Fruit fly (Drosophila melanogaster) whole organism, embryonic: ENCODE data around the gene Notum.

ENCODE experiments used
- ATbp ChIP-seq: fragments of 200-800 bp; sonication (Bioruptor generic); optimal IDR thresholded peaks from 2 replicates; lab custom pipeline; 2017; ENCODE audit warnings: missing biosample characterization, mild to moderate bottlenecking, missing genetic modification characterization, missing genetic modification reagents
- CG10543 ChIP-seq: fragments of 200-800 bp; sonication (Bioruptor generic); optimal IDR thresholded peaks from 3 replicates; lab custom pipeline; 2017; ENCODE audit warnings: missing biosample characterization, mild to moderate bottlenecking, missing genetic modification characterization, moderate library complexity
- CG12391 ChIP-seq: fragments of 200-800 bp; sonication (Bioruptor generic); optimal IDR thresholded peaks from 3 replicates; lab custom pipeline; 2018; ENCODE audit warnings: missing biosample characterization, mild to moderate bottlenecking, missing genetic modification characterization, moderate library complexity
- CG14050 ChIP-seq: fragments of 200-800 bp; sonication (Bioruptor generic); IDR thresholded peaks from 3 replicates; pipeline ENCODE4 v1.3.6; 2022; ENCODE audit warnings: missing biosample characterization, missing genetic modification characterization
- CG15269 ChIP-seq: fragments of 200-800 bp; sonication (Bioruptor generic); optimal IDR thresholded peaks from 2 replicates; lab custom pipeline; 2018; ENCODE audit warnings: missing biosample characterization, mild to moderate bottlenecking, missing genetic modification characterization, moderate library complexity
- CG17361 ChIP-seq: fragments of 200-800 bp; sonication (Bioruptor generic); IDR thresholded peaks from 3 replicates; pipeline ENCODE4 v1.3.6; 2022; ENCODE audit warnings: missing biosample characterization, missing genetic modification characterization
- CG1792 ChIP-seq: fragments of 200-800 bp; sonication (Bioruptor generic); optimal IDR thresholded peaks from 2 replicates; lab custom pipeline; 2016; ENCODE audit warnings: missing biosample characterization, missing genetic modification characterization
- CG2712 ChIP-seq: fragments of 200-800 bp; optimal IDR thresholded peaks from 3 replicates; lab custom pipeline; 2019; ENCODE audit warnings: missing biosample characterization, mild to moderate bottlenecking, missing genetic modification characterization, moderate library complexity
- CG2875 ChIP-seq: fragments of 200-800 bp; sonication (Bioruptor generic); optimal IDR thresholded peaks from 2 replicates; lab custom pipeline; 2017; ENCODE audit warnings: missing biosample characterization, mild to moderate bottlenecking, missing genetic modification characterization, missing genetic modification reagents
- CG30403 ChIP-seq: fragments of 200-800 bp; sonication (Bioruptor generic); optimal IDR thresholded peaks from 3 replicates; lab custom pipeline; 2016; ENCODE audit warnings: missing biosample characterization, missing genetic modification characterization
- CG30431 ChIP-seq: fragments of 200-800 bp; sonication (Bioruptor generic); optimal IDR thresholded peaks from 2 replicates; lab custom pipeline; 2017; ENCODE audit warnings: missing biosample characterization, missing genetic modification characterization
- CG3065 ChIP-seq: fragments of 200-800 bp; sonication (Bioruptor generic); optimal IDR thresholded peaks from 2 replicates; lab custom pipeline; 2016; ENCODE audit warnings: missing biosample characterization, missing genetic modification characterization
- CG3281 ChIP-seq: fragments of 200-800 bp; sonication (Bioruptor generic); optimal IDR thresholded peaks from 3 replicates; lab custom pipeline; 2017; ENCODE audit warnings: missing biosample characterization, mild to moderate bottlenecking, missing genetic modification characterization
- CG3838 ChIP-seq: fragments of 200-800 bp; sonication (Bioruptor generic); optimal IDR thresholded peaks from 3 replicates; lab custom pipeline; 2016; ENCODE audit warnings: missing biosample characterization, missing genetic modification characterization
- CG3995 ChIP-seq: fragments of 200-800 bp; sonication (Bioruptor generic); optimal IDR thresholded peaks from 3 replicates; lab custom pipeline; 2016; ENCODE audit warnings: missing biosample characterization, missing genetic modification characterization
- CG42726 ChIP-seq: fragments of 200-800 bp; sonication (Bioruptor generic); IDR thresholded peaks from 2 replicates; pipeline ENCODE4 v1.3.6; 2022; ENCODE audit warnings: missing biosample characterization, missing genetic modification characterization; ENCODE audit not compliant: partially characterized antibody
- CG4404 ChIP-seq: fragments of 200-800 bp; sonication (Bioruptor generic); IDR thresholded peaks from 2 replicates; pipeline ENCODE4 v1.3.6; 2022; ENCODE audit warnings: missing biosample characterization, missing genetic modification characterization
- CG6765 ChIP-seq: fragments of 200-800 bp; sonication (Bioruptor generic); optimal IDR thresholded peaks from 3 replicates; lab custom pipeline; 2017; ENCODE audit warnings: missing biosample characterization, mild to moderate bottlenecking, missing genetic modification characterization
- CG7839 ChIP-seq: fragments of 200-800 bp; sonication (Bioruptor generic); optimal IDR thresholded peaks from 3 replicates; lab custom pipeline; 2018; ENCODE audit warnings: missing biosample characterization, mild to moderate bottlenecking, missing genetic modification characterization, moderate library complexity
- CG8290 ChIP-seq, 3 experiments: fragments of 200-800 bp; sonication (Bioruptor generic); optimal IDR thresholded peaks; 2 replicates each; lab custom pipeline; 2016 to 2019; ENCODE audit warnings: missing biosample characterization in 3 of 3, missing genetic modification characterization in 3 of 3, mild to moderate bottlenecking in 2 of 3, moderate library complexity in 1 of 3
- CG9437 ChIP-seq: fragments of 200-800 bp; sonication (Bioruptor generic); optimal IDR thresholded peaks from 2 replicates; lab custom pipeline; 2018; ENCODE audit warnings: missing biosample characterization, mild to moderate bottlenecking, missing genetic modification characterization
- CG9932 ChIP-seq: fragments of 200-800 bp; sonication (Bioruptor generic); IDR thresholded peaks from 2 replicates; pipeline ENCODE4 v1.3.6; 2022; ENCODE audit warnings: missing biosample characterization, missing genetic modification characterization
- CrebB ChIP-seq: fragments of 200-800 bp; sonication (Bioruptor generic); optimal IDR thresholded peaks from 3 replicates; lab custom pipeline; 2018; ENCODE audit warnings: missing biosample characterization, mild to moderate bottlenecking, missing genetic modification characterization
- D ChIP-seq, 2 experiments: fragments of 200-800 bp in 1 of 2; fragments of >200 bp in 1 of 2; sonication (Bioruptor generic) in 1 of 2; optimal IDR thresholded peaks; 2 replicates in 1 of 2; 3 replicates in 1 of 2; lab custom pipeline; 2017; ENCODE audit warnings: mild to moderate bottlenecking in 1 of 2, missing biosample characterization in 1 of 2, missing genetic modification characterization in 1 of 2, missing genetic modification reagents in 1 of 2
- D19A ChIP-seq: fragments of 200-800 bp; optimal IDR thresholded peaks from 3 replicates; lab custom pipeline; 2019; ENCODE audit warnings: missing biosample characterization, mild to moderate bottlenecking, missing genetic modification characterization, moderate library complexity
- GATAe ChIP-seq: fragments of 200-800 bp; sonication (Bioruptor generic); conservative IDR thresholded peaks from 2 replicates; pipeline ENCODE4 v1.3.6; 2022; ENCODE audit warnings: missing biosample characterization, missing genetic modification characterization
- H15 ChIP-seq: fragments of 200-800 bp; sonication (Bioruptor generic); IDR thresholded peaks from 3 replicates; pipeline ENCODE4 v1.3.6; 2022; ENCODE audit warnings: missing biosample characterization, missing genetic modification characterization
- Hand ChIP-seq: fragments of 200-800 bp; sonication (Bioruptor generic); optimal IDR thresholded peaks from 2 replicates; lab custom pipeline; 2017; ENCODE audit warnings: mild to moderate bottlenecking, missing biosample characterization, missing genetic modification reagents, missing genetic modification characterization
- Hr51 ChIP-seq, 2 experiments: fragments of 200-800 bp; sonication (Bioruptor generic); optimal IDR thresholded peaks; 2 replicates in 1 of 2; 3 replicates in 1 of 2; lab custom pipeline; 2016 to 2018; ENCODE audit warnings: missing biosample characterization in 2 of 2, missing genetic modification characterization in 2 of 2, mild to moderate bottlenecking in 1 of 2, moderate library complexity in 1 of 2
- Nf-YB ChIP-seq: fragments of 200-800 bp; sonication (Bioruptor generic); optimal IDR thresholded peaks from 3 replicates; lab custom pipeline; 2019; ENCODE audit warnings: missing biosample characterization, mild to moderate bottlenecking, missing genetic modification characterization, moderate library complexity
- Opbp ChIP-seq: fragments of 200-800 bp; sonication (Bioruptor generic); IDR thresholded peaks from 3 replicates; pipeline ENCODE4 v1.3.6; 2022; ENCODE audit warnings: missing biosample characterization, missing genetic modification characterization; ENCODE audit not compliant: partially characterized antibody
- Rfx ChIP-seq: fragments of 200-800 bp; sonication (Bioruptor generic); IDR thresholded peaks from 2 replicates; pipeline ENCODE4 v1.3.6; 2022; ENCODE audit warnings: missing biosample characterization, missing genetic modification characterization
- disco-r ChIP-seq: fragments of 200-800 bp; sonication (Bioruptor generic); optimal IDR thresholded peaks from 2 replicates; lab custom pipeline; 2016; ENCODE audit warnings: missing biosample characterization, missing genetic modification characterization
- gro ChIP-seq: fragments of 200-800 bp; sonication (Bioruptor generic); optimal IDR thresholded peaks from 2 replicates; lab custom pipeline; 2016; ENCODE audit warnings: missing biosample characterization, missing genetic modification characterization
- gsb-n ChIP-seq: fragments of 200-800 bp; sonication (Bioruptor generic); optimal IDR thresholded peaks from 3 replicates; lab custom pipeline; 2018; ENCODE audit warnings: missing biosample characterization, mild to moderate bottlenecking, missing genetic modification characterization
- hkb ChIP-seq, 2 experiments: fragments of 200-800 bp in 1 of 2; fragments of >200 bp in 1 of 2; sonication (Bioruptor generic) in 1 of 2; IDR thresholded peaks in 1 of 2; optimal IDR thresholded peaks in 1 of 2; 2 replicates each; pipeline versions ENCODE4 v1.3.6 to Lab custom; 2017 to 2022; ENCODE audit warnings: missing biosample characterization in 1 of 2, missing genetic modification characterization in 1 of 2
- kni ChIP-seq: fragments of 200-800 bp; sonication (Bioruptor generic); optimal IDR thresholded peaks from 3 replicates; lab custom pipeline; 2017; ENCODE audit warnings: mild to moderate bottlenecking, missing biosample characterization, missing genetic modification reagents, missing genetic modification characterization
- lmd ChIP-seq: fragments of 200-800 bp; sonication (Bioruptor generic); IDR thresholded peaks from 2 replicates; pipeline ENCODE4 v1.3.6; 2022; ENCODE audit warnings: missing biosample characterization, missing genetic modification characterization
- nmo ChIP-seq: fragments of 200-800 bp; sonication (Bioruptor generic); optimal IDR thresholded peaks from 2 replicates; lab custom pipeline; 2018; ENCODE audit warnings: missing biosample characterization, mild to moderate bottlenecking, missing genetic modification characterization, moderate library complexity
- p53 ChIP-seq: fragments of 200-800 bp; sonication (Bioruptor generic); optimal IDR thresholded peaks from 2 replicates; lab custom pipeline; 2016; ENCODE audit warnings: missing biosample characterization, missing genetic modification characterization
- rib ChIP-seq: fragments of 200-800 bp; sonication (Bioruptor generic); IDR thresholded peaks from 2 replicates; pipeline ENCODE4 v1.3.6; 2022; ENCODE audit warnings: missing biosample characterization, missing genetic modification characterization
- sc ChIP-seq, 3 experiments: fragments of >200 bp in 2 of 3; fragments of 200-800 bp in 1 of 3; sonication (Bioruptor generic) in 1 of 3; optimal IDR thresholded peaks; 2 replicates in 2 of 3; 3 replicates in 1 of 3; lab custom pipeline; 2017; ENCODE audit warnings: mild to moderate bottlenecking in 1 of 3, missing biosample characterization in 1 of 3, missing genetic modification characterization in 1 of 3, missing genetic modification reagents in 1 of 3
- scrt ChIP-seq: fragments of 200-800 bp; sonication (Bioruptor generic); optimal IDR thresholded peaks from 2 replicates; lab custom pipeline; 2018; ENCODE audit warnings: missing biosample characterization, mild to moderate bottlenecking, missing genetic modification characterization, moderate library complexity
- z ChIP-seq: fragments of 200-800 bp; sonication (Bioruptor generic); IDR thresholded peaks from 3 replicates; pipeline ENCODE4 v1.3.6; 2022; ENCODE audit warnings: missing biosample characterization, missing genetic modification characterization
- zfh1 ChIP-seq: fragments of 200-800 bp; sonication (Bioruptor generic); IDR thresholded peaks from 3 replicates; pipeline ENCODE4 v1.3.6; 2022; ENCODE audit warnings: missing biosample characterization, missing genetic modification characterization

Notum gene

dm6 chr3L:16042640-16043039 is 19.4 kb downstream of the Notum start (continued):
- TF ChIP-seq CG9932 (no peak), CG42726 (no peak), Hr51 (GFP tag; optimal IDR thresholded peaks at IDR 0.05; lab: Kevin White, UChicago) (no peak), CG30403 (GFP tag; lab: Kevin White, UChicago) (no peak), disco-r (GFP tag; lab: Kevin White, UChicago) (no peak), nmo (GFP tag; lab: Kevin White, UChicago) (no peak), CG6765 (no peak), CG3838 (no peak), scrt (GFP tag; lab: Kevin White, UChicago) (no peak), sc (optimal IDR thresholded peaks at IDR 0.05; lab: Kevin White, UChicago) (no peak), sc (GFP tag; optimal IDR thresholded peaks at IDR 0.05; lab: Kevin White, UChicago) (no peak), Opbp (GFP tag; lab: Robert Waterston, UW) (0 out of 3 replicates have a peak, but pooled peaks have one; percentile 26), D (optimal IDR thresholded peaks at IDR 0.05; lab: Kevin White, UChicago) (no peak), D (GFP tag; optimal IDR thresholded peaks at IDR 0.05; lab: Kevin White, UChicago) (no peak), zfh1 (GFP tag; lab: Robert Waterston, UW) (no peak), CG8290 (GFP tag; optimal IDR thresholded peaks at IDR 0.05; lab: Kevin White, UChicago) (no peak), CG8290 (tag; optimal IDR thresholded peaks at IDR 0.05; lab: Kevin White, UChicago) (peak in 1 of 2 experiments; percentile 5), rib (GFP tag; lab: Robert Waterston, UW) (no peak), z (GFP tag; lab: Robert Waterston, UW) (peak; percentile 60; the same call in 1 of the 3 replicates), Nf-YB (GFP tag; lab: Kevin White, UChicago) (no peak), gro (GFP tag; lab: Kevin White, UChicago) (no peak), CG14050 (no peak), kni (peak; percentile 4), CG1792 (no peak)
- TF ChIP-seq, all 482 proteins: peak for 11

dm6 chr3L:16043045-16043781 is 19.9 kb downstream of the Notum start:
- TF ChIP-seq CG4404 (GFP tag; lab: Robert Waterston, UW) (peak; percentile 39; the same call in 1 of the 2 replicates), CG9437 (GFP tag; lab: Kevin White, UChicago) (peak; percentile 9), CG3065 (peak; percentile 27), CrebB (tag; lab: Kevin White, UChicago) (no peak), hkb (optimal IDR thresholded peaks at IDR 0.05; lab: Kevin White, UChicago) (no peak), hkb (GFP tag; IDR thresholded peaks at IDR 0.05; lab: Robert Waterston, UW) (peak; percentile 69), gsb-n (peak; percentile 55), GATAe (GFP tag; lab: Robert Waterston, UW) (no peak), CG30431 (GFP tag; lab: Kevin White, UChicago) (peak; percentile 27), CG15269 (tag; lab: Kevin White, UChicago) (peak; percentile 55), sc (optimal IDR thresholded peaks at IDR 0.05; lab: Kevin White, UChicago) (no peak), sc (GFP tag; optimal IDR thresholded peaks at IDR 0.05; lab: Kevin White, UChicago) (peak; percentile 28), Hand (GFP tag; lab: Kevin White, UChicago) (no peak), ATbp (GFP tag; lab: Kevin White, UChicago) (peak; percentile 19), CG30403 (GFP tag; lab: Kevin White, UChicago) (peak; percentile 13), CG2712 (tag; lab: Kevin White, UChicago) (peak; percentile 81), CG2875 (GFP tag; lab: Kevin White, UChicago) (peak; percentile 5), Rfx (GFP tag; lab: Robert Waterston, UW) (peak; percentile 35; the same call in 1 of the 2 replicates), lmd (GFP tag; lab: Robert Waterston, UW) (peak; percentile 9; the same call in 1 of the 2 replicates), CG17361 (peak; percentile 76; the same call in 2 of the 3 replicates), CG7839 (tag; lab: Kevin White, UChicago) (peak; percentile 64), CG12391 (tag; lab: Kevin White, UChicago) (peak; percentile 71), CG8290 (GFP tag; optimal IDR thresholded peaks at IDR 0.05; lab: Kevin White, UChicago) (peak; percentile 30), CG8290 (tag; optimal IDR thresholded peaks at IDR 0.05; lab: Kevin White, UChicago) (no peak), D19A (tag; lab: Kevin White, UChicago) (peak; percentile 72), CG3838 (no peak), p53 (GFP tag; lab: Kevin White, UChicago) (no peak), CG10543 (GFP tag; lab: Kevin White, UChicago) (no peak), CG3995 (GFP tag; lab: Kevin White, UChicago) (no peak), H15 (no peak), CG3281 (GFP tag; lab: Kevin White, UChicago) (peak; percentile 37)
